Worm (Caenorhabditis elegans) whole organism, late embryonic: ENCODE measurements around the gene Y41C4A.8.

ENCODE experiments used
- ceh-14 ChIP-seq: sonication (generic microtip); optimal IDR thresholded peaks from 2 replicates; lab custom pipeline; 2016; ENCODE audit warnings: missing genotype, missing genetic modification characterization, missing compliant biosample characterization
- ceh-24 ChIP-seq: sonication (generic microtip); optimal IDR thresholded peaks from 2 replicates; lab custom pipeline; 2016; ENCODE audit warnings: mild to moderate bottlenecking, missing genetic modification characterization, missing compliant biosample characterization
- ceh-45 ChIP-seq: fragments of 200-800 bp; sonication (Bioruptor generic); IDR thresholded peaks from 2 replicates; pipeline ENCODE4 v1.3.6; 2022; ENCODE audit warnings: missing genetic modification reagents, missing genetic modification characterization, missing compliant biosample characterization
- fkh-6 ChIP-seq: sonication (generic microtip); optimal IDR thresholded peaks from 2 replicates; lab custom pipeline; 2016; ENCODE audit warnings: missing genetic modification characterization, missing compliant biosample characterization
- tbx-2 ChIP-seq: sonication (generic microtip); optimal IDR thresholded peaks from 2 replicates; lab custom pipeline; 2016; ENCODE audit warnings: missing genetic modification characterization, missing compliant biosample characterization

DNA sequence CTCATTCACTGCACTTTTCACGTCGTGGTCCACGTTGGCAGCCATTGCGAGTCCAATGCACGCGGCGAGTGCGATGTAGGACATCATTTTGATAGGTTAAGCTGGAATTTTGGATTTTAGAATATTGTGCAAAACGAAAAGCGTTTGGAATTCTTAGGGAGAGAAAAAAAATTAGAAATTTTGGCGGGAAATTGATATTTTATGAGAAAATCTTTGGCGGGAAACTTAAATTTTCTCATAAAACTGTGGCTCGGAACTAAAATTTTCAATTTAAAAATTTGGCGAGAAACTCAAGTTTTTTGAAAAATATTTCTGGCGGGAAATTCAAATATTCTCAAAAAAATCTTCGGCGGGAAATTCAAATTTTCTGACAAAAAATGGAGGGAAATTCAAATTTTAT, 28.9 kb upstream of the Y41C4A.8 start, which contains the start of gene sup-1:
- TF ChIP-seq ceh-45 (GFP tag; lab: Robert Waterston, UW), result no peak
- no peak for TF ChIP-seq fkh-6 (tag; lab: Kevin White, UChicago)
- TF ChIP-seq tbx-2, result no peak
- TF ChIP-seq ceh-24 (tag; lab: Kevin White, UChicago), result no peak
- no peak for TF ChIP-seq ceh-14 (tag; lab: Kevin White, UChicago)
